Worm (Caenorhabditis elegans) whole organism, L4 larva: Measurements from ENCODE around the gene srm-6.
A peak's percentile ranks its signal among the peaks of the same experiment; 100 is the strongest.

Experiments used
- D1046.2 ChIP-seq: fragments of 200-800 bp; sonication (Bioruptor generic); IDR thresholded peaks from 2 replicates; pipeline ENCODE4 v1.3.6; 2022; ENCODE audit warnings: missing genetic modification characterization, missing compliant biosample characterization
- F10B5.3 ChIP-seq: sonication (generic microtip); optimal IDR thresholded peaks from 2 replicates; lab custom pipeline; 2016; ENCODE audit warnings: mild to moderate bottlenecking, missing genetic modification characterization, missing compliant biosample characterization
- F26F4.8 ChIP-seq: fragments of 200-800 bp; sonication (Bioruptor generic); conservative IDR thresholded peaks from 2 replicates; pipeline ENCODE4 v1.3.6; 2022; ENCODE audit warnings: missing genetic modification characterization, missing compliant biosample characterization
- F49E8.2 ChIP-seq: sonication (generic microtip); optimal IDR thresholded peaks from 2 replicates; lab custom pipeline; 2016; ENCODE audit warnings: missing compliant biosample characterization, mild to moderate bottlenecking, missing genetic modification characterization, borderline replicate concordance
- R02D3.7 ChIP-seq: fragments of 150-350 bp; sonication (generic microtip); optimal IDR thresholded peaks from 3 replicates; lab custom pipeline; 2014; ENCODE audit warnings: missing biosample characterization, missing genetic modification characterization
- T20F7.1 ChIP-seq: fragments of 200-800 bp; sonication (Bioruptor generic); optimal IDR thresholded peaks from 2 replicates; lab custom pipeline; 2018; ENCODE audit warnings: mild to moderate bottlenecking, missing genetic modification characterization, missing compliant biosample characterization
- T26A8.4 ChIP-seq: fragments of 200-800 bp; sonication (Bioruptor generic); IDR thresholded peaks from 2 replicates; pipeline ENCODE4 v1.3.6; 2022; ENCODE audit warnings: missing genetic modification characterization, missing compliant biosample characterization
- Y105C5A.15 ChIP-seq: fragments of 200-800 bp; sonication (Bioruptor generic); IDR thresholded peaks from 2 replicates; pipeline ENCODE4 v1.3.6; 2022; ENCODE audit warnings: missing genetic modification characterization, missing compliant biosample characterization
- ZK546.5 ChIP-seq, 2 experiments: sonication (generic microtip); optimal IDR thresholded peaks; 2 replicates each; lab custom pipeline; 2017; ENCODE audit warnings: missing biosample characterization in 2 of 2, missing genetic modification characterization in 2 of 2
- aha-1 ChIP-seq: fragments of 150-350 bp; peaks from one replicate; lab custom pipeline; 2014; ENCODE audit warnings: missing biosample characterization, missing genetic modification characterization
- ama-1 ChIP-seq: fragments of 150-350 bp; optimal IDR thresholded peaks from 2 replicates; lab custom pipeline; 2014; ENCODE audit warnings: inconsistent platforms, mixed read lengths
- arid-1 ChIP-seq: fragments of 200-800 bp; sonication (Bioruptor generic); conservative IDR thresholded peaks from 2 replicates; pipeline ENCODE4 v1.3.6; 2022; ENCODE audit warnings: missing genetic modification reagents, missing genetic modification characterization, missing compliant biosample characterization
- ceh-32 ChIP-seq: sonication (generic microtip); optimal IDR thresholded peaks from 2 replicates; lab custom pipeline; 2016; ENCODE audit warnings: mild to moderate bottlenecking, missing genetic modification characterization, missing compliant biosample characterization; ENCODE audit not compliant: poor library complexity
- ctbp-1 ChIP-seq: fragments of 200-800 bp; sonication (Bioruptor generic); IDR thresholded peaks from 2 replicates; pipeline ENCODE4 v1.3.6; 2022; ENCODE audit warnings: missing genetic modification reagents, missing genetic modification characterization, missing compliant biosample characterization
- dmd-6 ChIP-seq: fragments of 200-800 bp; sonication (Bioruptor generic); IDR thresholded peaks from 2 replicates; pipeline ENCODE4 v1.3.6; 2022; ENCODE audit warnings: missing genetic modification reagents, missing genetic modification characterization, missing compliant biosample characterization
- dpl-1 ChIP-seq: fragments of 150-350 bp; optimal IDR thresholded peaks from 2 replicates; lab custom pipeline; 2014; ENCODE audit warnings: missing biosample characterization, missing genetic modification reagents, missing genetic modification characterization
- dve-1 ChIP-seq: sonication (generic microtip); optimal IDR thresholded peaks from 2 replicates; lab custom pipeline; 2017; ENCODE audit warnings: antibody characterized with exemption, mild to moderate bottlenecking, missing genetic modification characterization, missing compliant biosample characterization; ENCODE audit not compliant: insufficient read depth
- egl-27 ChIP-seq: sonication (generic microtip); optimal IDR thresholded peaks from 3 replicates; lab custom pipeline; 2017; ENCODE audit warnings: missing biosample characterization, missing genetic modification reagents, missing genetic modification characterization
- egl-43 ChIP-seq: fragments of 200-800 bp; sonication (Bioruptor generic); IDR thresholded peaks from 2 replicates; pipeline ENCODE4 v1.3.6; 2022; ENCODE audit warnings: missing genetic modification reagents, missing genetic modification characterization, missing compliant biosample characterization
- fkh-10 ChIP-seq: fragments of 150-350 bp; optimal IDR thresholded peaks from 2 replicates; lab custom pipeline; 2014; ENCODE audit warnings: missing biosample characterization, missing genetic modification reagents, missing genetic modification characterization
- hlh-11 ChIP-seq: fragments of 200-800 bp; sonication (Bioruptor generic); optimal IDR thresholded peaks from 2 replicates; lab custom pipeline; 2018; ENCODE audit warnings: mild to moderate bottlenecking, missing genetic modification characterization, missing compliant biosample characterization
- hlh-30 ChIP-seq: sonication (generic microtip); optimal IDR thresholded peaks from 2 replicates; lab custom pipeline; 2017; ENCODE audit warnings: antibody characterized with exemption, mild to moderate bottlenecking, missing genetic modification characterization, missing compliant biosample characterization; ENCODE audit not compliant: insufficient read depth
- hmg-1.1 ChIP-seq: fragments of 200-800 bp; sonication (Bioruptor generic); IDR thresholded peaks from 2 replicates; pipeline ENCODE4 v1.3.6; 2022; ENCODE audit warnings: missing genetic modification reagents, missing genetic modification characterization, missing compliant biosample characterization
- jun-1 ChIP-seq: fragments of 150-350 bp; optimal IDR thresholded peaks from 2 replicates; lab custom pipeline; 2014; ENCODE audit warnings: missing biosample characterization, missing genetic modification reagents, missing genetic modification characterization
- lin-13 ChIP-seq: fragments of 150-350 bp; optimal IDR thresholded peaks from 2 replicates; lab custom pipeline; 2014; ENCODE audit warnings: missing biosample characterization, missing genetic modification reagents, missing genetic modification characterization
- lin-38 ChIP-seq: fragments of 200-800 bp; sonication (Bioruptor generic); IDR thresholded peaks from 2 replicates; pipeline ENCODE4 v1.3.6; 2022; ENCODE audit warnings: missing genetic modification reagents, missing genetic modification characterization, missing compliant biosample characterization
- lin-39 ChIP-seq: fragments of 150-350 bp; optimal IDR thresholded peaks from 2 replicates; lab custom pipeline; 2014; ENCODE audit warnings: missing biosample characterization, missing genetic modification reagents, missing genetic modification characterization
- madf-5 ChIP-seq, 2 experiments: fragments of 200-800 bp; sonication (Bioruptor generic); IDR thresholded peaks; 2 replicates each; pipeline ENCODE4 v1.3.6; 2022; ENCODE audit warnings: missing compliant biosample characterization in 2 of 2, missing genetic modification characterization in 2 of 2
- madf-9 ChIP-seq: fragments of 200-800 bp; sonication (Bioruptor generic); conservative IDR thresholded peaks from 2 replicates; pipeline ENCODE4 v1.3.6; 2022; ENCODE audit warnings: missing genetic modification reagents, missing genetic modification characterization, missing compliant biosample characterization
- mep-1 ChIP-seq: fragments of 150-350 bp; sonication (generic microtip); optimal IDR thresholded peaks from 3 replicates; lab custom pipeline; 2014; ENCODE audit warnings: missing biosample characterization, missing genetic modification characterization
- mes-2 ChIP-seq: sonication (generic microtip); optimal IDR thresholded peaks from 2 replicates; lab custom pipeline; 2016; ENCODE audit warnings: missing genotype, mild to moderate bottlenecking, missing genetic modification characterization, missing compliant biosample characterization; ENCODE audit not compliant: poor library complexity, severe bottlenecking
- mxl-2 ChIP-seq: fragments of 200-800 bp; sonication (Bioruptor generic); conservative IDR thresholded peaks from 2 replicates; pipeline ENCODE4 v1.3.6; 2022; ENCODE audit warnings: missing genetic modification reagents, missing genetic modification characterization, missing compliant biosample characterization
- mxl-3 ChIP-seq: fragments of 200-800 bp; sonication (Bioruptor generic); optimal IDR thresholded peaks from 2 replicates; lab custom pipeline; 2018; ENCODE audit warnings: mild to moderate bottlenecking, missing genetic modification characterization, missing compliant biosample characterization
- nhr-10 ChIP-seq: fragments of 150-350 bp; optimal IDR thresholded peaks from 2 replicates; lab custom pipeline; 2014; ENCODE audit warnings: missing biosample characterization, missing genetic modification characterization
- nhr-237 ChIP-seq: sonication (generic microtip); optimal IDR thresholded peaks from 2 replicates; lab custom pipeline; 2017; ENCODE audit warnings: missing biosample characterization, missing genetic modification characterization
- nhr-25 ChIP-seq: sonication (generic microtip); optimal IDR thresholded peaks from 2 replicates; lab custom pipeline; 2017; ENCODE audit warnings: missing genetic modification characterization, mild to moderate bottlenecking, missing compliant biosample characterization, antibody characterized with exemption, moderate library complexity, borderline replicate concordance; ENCODE audit not compliant: insufficient read depth
- nhr-48 ChIP-seq: sonication (generic microtip); optimal IDR thresholded peaks from 2 replicates; lab custom pipeline; 2016; ENCODE audit warnings: mild to moderate bottlenecking, missing genetic modification characterization, missing compliant biosample characterization
- nhr-76 ChIP-seq: fragments of 150-350 bp; optimal IDR thresholded peaks from 2 replicates; lab custom pipeline; 2014; ENCODE audit warnings: missing biosample characterization, missing genetic modification characterization
- pha-4 ChIP-seq, 2 experiments: fragments of 150-350 bp in 1 of 2; fragments of 200-800 bp in 1 of 2; sonication (Bioruptor generic) in 1 of 2; IDR thresholded peaks in 1 of 2; optimal IDR thresholded peaks in 1 of 2; 2 replicates each; pipeline versions ENCODE4 v1.3.6 to Lab custom; 2014 to 2022; ENCODE audit warnings: missing genetic modification characterization in 2 of 2, missing genetic modification reagents in 2 of 2, missing biosample characterization in 1 of 2, missing compliant biosample characterization in 1 of 2
- rbr-2 ChIP-seq: sonication (generic microtip); optimal IDR thresholded peaks from 2 replicates; lab custom pipeline; 2016; ENCODE audit warnings: missing genotype, missing genetic modification characterization, missing compliant biosample characterization
- snpc-1.2 ChIP-seq: fragments of 200-800 bp; sonication (Bioruptor generic); IDR thresholded peaks from 2 replicates; pipeline ENCODE4 v1.3.6; 2022; ENCODE audit warnings: missing genetic modification reagents, missing genetic modification characterization, missing compliant biosample characterization
- spr-1 ChIP-seq: sonication (generic microtip); optimal IDR thresholded peaks from 2 replicates; lab custom pipeline; 2016; ENCODE audit warnings: mild to moderate bottlenecking, missing genetic modification characterization, missing compliant biosample characterization
- spr-3 ChIP-seq: fragments of 200-800 bp; sonication (Bioruptor generic); optimal IDR thresholded peaks from 2 replicates; lab custom pipeline; 2018; ENCODE audit warnings: mild to moderate bottlenecking, missing genetic modification characterization, missing compliant biosample characterization
- tag-97 ChIP-seq: fragments of 200-800 bp; sonication (Bioruptor generic); IDR thresholded peaks from 2 replicates; pipeline ENCODE4 v1.3.6; 2022; ENCODE audit warnings: missing genetic modification characterization, missing compliant biosample characterization
- unc-62 ChIP-seq, 3 experiments: fragments of 150-350 bp in 1 of 3; sonication (generic microtip); optimal IDR thresholded peaks in 2 of 3; peaks in 1 of 3; 1 replicate in 1 of 3; 2 replicates in 2 of 3; lab custom pipeline; 2014 to 2017; ENCODE audit warnings: missing biosample characterization in 3 of 3, missing genetic modification characterization in 3 of 3, missing genetic modification reagents in 3 of 3, missing genotype in 1 of 3
- zip-2 ChIP-seq: fragments of 150-350 bp; optimal IDR thresholded peaks from 2 replicates; lab custom pipeline; 2014; ENCODE audit warnings: missing biosample characterization, missing genetic modification characterization
- ztf-7 ChIP-seq: fragments of 150-350 bp; optimal IDR thresholded peaks from 2 replicates; lab custom pipeline; 2014; ENCODE audit warnings: missing biosample characterization, missing genetic modification characterization

srm-6 gene

DNA sequence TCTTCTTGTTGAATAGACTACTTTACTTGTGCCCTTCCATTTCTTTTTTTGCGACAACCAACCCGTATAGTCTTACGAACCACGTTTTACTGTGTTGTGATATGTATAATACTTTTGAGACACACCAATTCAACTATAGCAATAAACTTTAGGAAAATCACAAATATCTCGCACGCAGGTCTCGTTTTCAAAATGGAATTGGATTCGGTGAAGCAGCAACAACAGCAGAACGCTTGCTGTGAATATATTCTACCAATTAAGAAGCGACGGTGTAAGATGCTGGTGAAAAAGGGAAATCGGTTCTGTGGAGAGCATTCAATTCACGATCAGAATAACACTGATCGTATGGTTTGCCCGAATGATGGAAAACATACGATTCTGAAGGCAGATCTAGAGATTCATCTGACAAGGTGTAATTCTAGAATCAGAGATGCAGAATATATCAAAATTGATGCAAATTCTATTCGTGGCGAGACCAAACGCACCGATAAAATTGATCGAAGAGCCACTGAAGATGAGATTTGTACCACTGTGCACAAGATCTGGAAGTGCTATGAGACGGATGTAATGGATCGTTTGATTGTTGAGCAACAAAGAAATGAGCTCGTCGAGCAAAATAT, 17.6 kb downstream of the srm-6 start, which contains the start of gene Y49A3A.3 (continued):
- TF ChIP-seq spr-3 (GFP tag; lab: Kevin White, UChicago): peak; percentile 67
- peak; percentile 58; the same call in 1 of the 2 replicates for TF ChIP-seq arid-1 (GFP tag; lab: Robert Waterston, UW)
- TF ChIP-seq F49E8.2 (tag; lab: Kevin White, UChicago): no peak
- TF ChIP-seq lin-13: peak; percentile 7
- peak; percentile 31 for TF ChIP-seq mes-2 (tag; lab: Kevin White, UChicago)
- peak; percentile 60 for TF ChIP-seq T20F7.1 (GFP tag; lab: Kevin White, UChicago)
- TF ChIP-seq egl-27 (tag; lab: Kevin White, UChicago): no peak
- no peak for TF ChIP-seq dpl-1 (GFP tag; lab: Kevin White, UChicago)
- no peak for TF ChIP-seq tag-97 (GFP tag; lab: Robert Waterston, UW)
- TF ChIP-seq aha-1: peak; percentile 94
- no peak for TF ChIP-seq zip-2 (tag; lab: Kevin White, UChicago)
- TF ChIP-seq lin-39: no peak
- peak; percentile 40; the same call in 1 of the 2 replicates for TF ChIP-seq ctbp-1 (GFP tag; lab: Robert Waterston, UW)
- 0 out of 2 replicates have a peak, but pooled peaks have one; percentile 7 for TF ChIP-seq mxl-2 (GFP tag; lab: Robert Waterston, UW)
- TF ChIP-seq nhr-48 (tag; lab: Kevin White, UChicago): peak; percentile 57
- peak; percentile 69; the same call in 1 of the 2 replicates for TF ChIP-seq egl-43 (GFP tag; lab: Robert Waterston, UW)
- no peak for TF ChIP-seq nhr-76 (tag; lab: Kevin White, UChicago)
- peak; percentile 58 for TF ChIP-seq nhr-237 (tag; lab: Kevin White, UChicago)
- TF ChIP-seq F26F4.8 (GFP tag; lab: Robert Waterston, UW): peak; percentile 27; the same call in 1 of the 2 replicates
- peak; percentile 55 for TF ChIP-seq hlh-11 (tag; lab: Kevin White, UChicago)
- TF ChIP-seq T26A8.4 (GFP tag; lab: Robert Waterston, UW): peak; percentile 86
- TF ChIP-seq nhr-10 (tag; lab: Kevin White, UChicago): no peak
- no peak for TF ChIP-seq F10B5.3 (tag; lab: Kevin White, UChicago)
- peak; percentile 30; the same call in 1 of the 2 replicates for TF ChIP-seq madf-9 (GFP tag; lab: Robert Waterston, UW)
- TF ChIP-seq D1046.2: 0 out of 2 replicates have a peak, but pooled peaks have one; percentile 7
- no peak for TF ChIP-seq jun-1 (tag; lab: Kevin White, UChicago)
- no peak for TF ChIP-seq rbr-2 (tag; lab: Kevin White, UChicago)
- TF ChIP-seq fkh-10 (GFP tag; lab: Kevin White, UChicago): no peak
- peak; percentile 37; the same call in 1 of the 2 replicates for TF ChIP-seq hmg-1.1
- peak in 1 of 2 experiments; percentile 94 for TF ChIP-seq unc-62 (GFP tag; optimal IDR thresholded peaks at IDR 0.05 in 1 of 2; lab: Kevin White, UChicago)
- no peak for TF ChIP-seq unc-62 (tag; optimal IDR thresholded peaks at IDR 0.05; lab: Kevin White, UChicago)
- peak; percentile 66 for TF ChIP-seq lin-38
- peak; percentile 70 for TF ChIP-seq mep-1 (tag; lab: Kevin White, UChicago)
- TF ChIP-seq Y105C5A.15 (GFP tag; lab: Robert Waterston, UW): peak; percentile 49; the same call in 1 of the 2 replicates
- TF ChIP-seq R02D3.7 (tag; lab: Kevin White, UChicago): no peak
- TF ChIP-seq dve-1: peak; percentile 60
- peak in 1 of 2 experiments; percentile 2 for TF ChIP-seq ZK546.5 (tag; optimal IDR thresholded peaks at IDR 0.05; lab: Kevin White, UChicago)
- peak; percentile 68; the same call in 1 of the 2 replicates for TF ChIP-seq snpc-1.2 (GFP tag; lab: Robert Waterston, UW)
- TF ChIP-seq ceh-32 (tag; lab: Kevin White, UChicago): no peak
- TF ChIP-seq madf-5 (GFP tag; IDR thresholded peaks at IDR 0.05; lab: Robert Waterston, UW): 0 out of 4 replicates have a peak, but pooled peaks have one; percentile 3 to 18
- no peak for TF ChIP-seq ztf-7 (tag; lab: Kevin White, UChicago)
- peak; percentile 9 for TF ChIP-seq mxl-3 (GFP tag; lab: Kevin White, UChicago)
- peak; percentile 65 for TF ChIP-seq spr-1 (tag; lab: Kevin White, UChicago)
- peak; percentile 59 for TF ChIP-seq nhr-25 (tag; lab: Kevin White, UChicago)
- TF ChIP-seq pha-4 (GFP tag; IDR thresholded peaks at IDR 0.05; lab: Robert Waterston, UW): peak; percentile 67
- no peak for TF ChIP-seq pha-4 (tag; optimal IDR thresholded peaks at IDR 0.05; lab: Kevin White, UChicago)
- peak; percentile 54 for TF ChIP-seq dmd-6 (GFP tag; lab: Robert Waterston, UW)
- TF ChIP-seq hlh-30 (tag; lab: Kevin White, UChicago): no peak
- TF ChIP-seq ama-1 (lab: Kevin White, UChicago): peak; percentile 80
